Fruit fly (Drosophila melanogaster) whole organism: ENCODE data around the gene CG15155.

ENCODE experiments used
- Dll ChIP-seq: fragments of >200 bp; optimal IDR thresholded peaks from 2 replicates; lab custom pipeline; 2017
- usp ChIP-seq: fragments of >200 bp; optimal IDR thresholded peaks from 2 replicates; lab custom pipeline; 2017; ENCODE audit warnings: missing biosample characterization, missing genetic modification characterization, mixed read lengths

DNA sequence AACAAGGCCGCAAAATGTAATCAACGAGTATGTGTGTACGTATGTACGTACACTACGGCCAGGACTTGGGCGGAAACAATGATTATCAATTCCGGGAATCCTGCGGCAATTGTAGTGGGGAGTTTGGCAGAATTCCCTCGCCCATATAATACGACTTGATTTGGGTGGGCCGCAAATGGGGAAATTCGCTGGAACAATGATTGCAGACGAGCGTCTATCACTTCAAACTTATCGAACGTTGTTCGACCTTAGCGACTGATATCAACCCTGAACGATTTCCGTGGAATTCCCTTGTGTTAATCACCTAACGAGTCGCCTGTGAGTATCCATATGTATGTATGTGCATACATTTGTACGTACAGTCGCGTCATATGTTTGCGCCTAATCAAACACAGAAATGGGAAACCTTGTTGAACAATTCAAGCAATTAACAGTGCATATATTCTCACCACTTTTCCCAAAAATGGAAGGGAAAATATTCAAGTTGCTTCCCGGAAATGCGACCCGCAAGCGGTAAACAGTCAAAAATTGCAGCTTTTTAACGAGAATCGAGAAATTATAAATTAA is 10.3 kb upstream of the CG15155 start:
- no peak for TF ChIP-seq usp (GFP tag; lab: Kevin White, UChicago)
- TF ChIP-seq Dll, result no peak
